Worm (Caenorhabditis elegans): Measurements from ENCODE around the gene C28D4.10.
"Not testable (repeated sequence)": the region's sequence is repeated elsewhere in the genome, so short reads cannot be mapped to it uniquely, and the experiment has no call there.

C28D4.10 gene

ce11 chrIV:9766250-9766649 is 28.0 kb downstream of the C28D4.10 start, which contains the start of gene ssp-36:
ssp-36 (minus strand) TSS chrIV:9766350.
- no peak for TF ChIP-seq F49E8.2 (tag; optimal IDR thresholded peaks at IDR 0.05; ENCODE audit: borderline replicate concordance)

DNA sequence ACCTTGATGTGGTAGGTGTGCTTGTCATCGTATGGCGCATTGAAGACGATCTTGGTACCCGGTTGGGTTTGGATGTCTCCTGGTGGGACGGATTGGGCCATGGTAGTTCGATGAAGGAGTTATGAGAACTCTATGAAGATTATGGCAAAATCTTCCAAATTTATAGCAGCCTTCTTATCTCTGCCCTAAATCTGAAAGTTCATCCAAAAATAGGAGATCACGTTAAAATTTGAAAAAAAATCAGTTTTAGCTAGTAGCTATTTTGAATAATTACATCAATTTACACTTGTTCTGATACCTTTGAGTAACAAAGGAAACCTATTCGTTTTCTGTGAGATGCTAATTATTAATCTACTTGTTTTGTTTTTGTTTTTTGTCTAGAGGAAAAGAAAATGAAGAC is 28.8 kb downstream of the C28D4.10 start, which contains the start of gene msp-79:
Gene msp-79, minus strand, starts transcription at position 101 of the 400 bp plus-strand sequence.
- TF ChIP-seq pqm-1 (tag; optimal IDR thresholded peaks at IDR 0.05); hmg-1.1 (GFP tag; IDR thresholded peaks at IDR 0.05); T20F7.1 (GFP tag; optimal IDR thresholded peaks at IDR 0.05): not testable (repeated sequence)

ce11 chrIV:9769746-9770145 is 31.5 kb downstream of the C28D4.10 start, which contains the start of gene msp-78:
msp-78 (plus strand) TSS chrIV:9770046.
- not testable (repeated sequence) for TF ChIP-seq ZK337.2 (GFP tag; IDR thresholded peaks at IDR 0.05); unc-62 (GFP tag; optimal IDR thresholded peaks at IDR 0.05 in 1 of 2); unc-62 (tag; optimal IDR thresholded peaks at IDR 0.05); ceh-32 (tag; optimal IDR thresholded peaks at IDR 0.05; ENCODE audit: poor library complexity)

DNA sequence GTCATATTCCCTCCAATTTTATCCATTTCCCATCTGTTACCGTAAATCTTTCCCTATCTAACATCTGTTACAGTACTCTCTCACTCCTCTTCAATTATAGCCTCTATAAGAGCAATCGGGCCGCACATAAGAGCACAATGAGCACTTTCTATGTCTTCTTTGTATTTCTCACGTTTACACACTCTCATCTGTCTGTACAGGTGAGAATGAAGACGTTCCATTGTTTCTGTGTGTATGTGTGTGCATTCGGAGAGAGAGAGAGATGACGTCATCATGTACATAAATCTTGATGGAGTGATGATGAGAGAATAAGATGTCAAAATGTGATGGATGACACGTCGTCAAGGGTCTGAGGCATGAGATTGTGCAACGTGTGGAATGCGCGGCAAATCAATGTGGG is 32.5 kb downstream of the C28D4.10 start:
- no peak for TF ChIP-seq tag-97 (GFP tag; IDR thresholded peaks at IDR 0.05)
- TF ChIP-seq mdl-1 (tag; optimal IDR thresholded peaks at IDR 0.05), result no peak
- TF ChIP-seq mxl-3 (GFP tag; optimal IDR thresholded peaks at IDR 0.05), result no peak
- TF ChIP-seq dve-1 (tag; optimal IDR thresholded peaks at IDR 0.05; ENCODE audit: insufficient read depth), result no peak
- no peak for TF ChIP-seq ceh-82 (tag; optimal IDR thresholded peaks at IDR 0.05)
- TF ChIP-seq egl-43 (GFP tag; IDR thresholded peaks at IDR 0.05), result no peak
- no peak for TF ChIP-seq ama-1 (optimal IDR thresholded peaks at IDR 0.05)
- no peak for TF ChIP-seq daf-16 (GFP tag; optimal IDR thresholded peaks at IDR 0.05)
- no peak for TF ChIP-seq daf-16 (tag; optimal IDR thresholded peaks at IDR 0.05)
- no peak for TF ChIP-seq lin-1 (GFP tag; IDR thresholded peaks at IDR 0.05)
- TF ChIP-seq pha-4 (GFP tag; IDR thresholded peaks at IDR 0.05), result no peak
- TF ChIP-seq pha-4 (tag; optimal IDR thresholded peaks at IDR 0.05), result no peak
- TF ChIP-seq daf-19 (GFP tag; conservative IDR thresholded peaks at IDR 0.05), result no peak
- TF ChIP-seq hif-1 (tag; optimal IDR thresholded peaks at IDR 0.05), result no peak
- no peak for TF ChIP-seq ctbp-1 (GFP tag; IDR thresholded peaks at IDR 0.05)
- TF ChIP-seq nhr-48 (tag; optimal IDR thresholded peaks at IDR 0.05), result no peak
- TF ChIP-seq saeg-2 (GFP tag; IDR thresholded peaks at IDR 0.05), result no peak

DNA sequence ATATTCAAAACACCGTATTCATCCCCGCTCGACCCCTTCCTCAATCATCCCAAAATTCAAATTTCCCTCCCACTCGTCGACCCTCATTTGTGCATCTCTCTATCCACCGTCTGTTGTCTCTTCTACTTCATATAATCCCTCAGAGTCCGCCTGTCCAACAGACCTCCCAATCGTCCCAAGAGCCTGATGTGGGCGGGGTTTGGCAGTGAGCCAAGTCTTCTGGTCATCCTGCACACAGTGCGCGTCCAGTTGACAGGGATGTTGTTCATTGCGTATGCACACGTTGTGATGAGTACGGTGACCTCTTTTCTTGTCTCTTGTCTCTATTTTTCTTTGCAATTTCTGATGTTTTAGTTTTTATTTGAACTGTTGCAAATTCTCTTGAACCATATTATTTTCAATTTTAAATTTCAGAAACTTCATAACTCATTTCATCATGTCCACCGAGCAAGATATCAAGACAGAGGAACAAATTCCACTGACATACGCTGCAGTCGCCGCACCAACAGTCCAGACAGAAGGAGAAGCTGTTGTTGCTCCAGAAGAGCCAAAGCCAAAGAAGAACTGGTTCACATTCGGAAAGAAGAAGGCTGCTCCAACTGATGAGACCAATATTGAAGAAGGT is 33.9 kb downstream of the C28D4.10 start, which contains the start of gene cav-1:
Gene cav-1, plus strand, starts transcription at position 415 of the 625 bp plus-strand sequence.
- TF ChIP-seq snpc-1.2 (GFP tag; IDR thresholded peaks at IDR 0.05) (no peak), mdt-29 (GFP tag; IDR thresholded peaks at IDR 0.05) (no peak), php-3 (GFP tag; IDR thresholded peaks at IDR 0.05) (no peak), zfp-2 (tag; optimal IDR thresholded peaks at IDR 0.05) (no peak), T26A8.4 (GFP tag; IDR thresholded peaks at IDR 0.05) (no peak), daf-19 (GFP tag; conservative IDR thresholded peaks at IDR 0.05) (no peak), ces-1 (GFP tag; optimal IDR thresholded peaks at IDR 0.05) (no peak), hif-1 (tag; optimal IDR thresholded peaks at IDR 0.05) (no peak), mep-1 (tag; optimal IDR thresholded peaks at IDR 0.05) (no peak), ceh-28 (tag; optimal IDR thresholded peaks at IDR 0.05) (no peak), vab-7 (GFP tag; IDR thresholded peaks at IDR 0.05) (no peak), egl-27 (tag; optimal IDR thresholded peaks at IDR 0.05) (no peak), lin-29 (GFP tag; IDR thresholded peaks at IDR 0.05) (no peak), lir-3 (tag; optimal IDR thresholded peaks at IDR 0.05) (no peak), nhr-28 (tag; optimal IDR thresholded peaks at IDR 0.05) (no peak)

Measured in whole organism, L4 larva.